Fruit fly (Drosophila melanogaster): ENCODE data around the gene CG7888.
A peak's percentile ranks its signal among the peaks of the same experiment; 100 is the strongest.

DNA sequence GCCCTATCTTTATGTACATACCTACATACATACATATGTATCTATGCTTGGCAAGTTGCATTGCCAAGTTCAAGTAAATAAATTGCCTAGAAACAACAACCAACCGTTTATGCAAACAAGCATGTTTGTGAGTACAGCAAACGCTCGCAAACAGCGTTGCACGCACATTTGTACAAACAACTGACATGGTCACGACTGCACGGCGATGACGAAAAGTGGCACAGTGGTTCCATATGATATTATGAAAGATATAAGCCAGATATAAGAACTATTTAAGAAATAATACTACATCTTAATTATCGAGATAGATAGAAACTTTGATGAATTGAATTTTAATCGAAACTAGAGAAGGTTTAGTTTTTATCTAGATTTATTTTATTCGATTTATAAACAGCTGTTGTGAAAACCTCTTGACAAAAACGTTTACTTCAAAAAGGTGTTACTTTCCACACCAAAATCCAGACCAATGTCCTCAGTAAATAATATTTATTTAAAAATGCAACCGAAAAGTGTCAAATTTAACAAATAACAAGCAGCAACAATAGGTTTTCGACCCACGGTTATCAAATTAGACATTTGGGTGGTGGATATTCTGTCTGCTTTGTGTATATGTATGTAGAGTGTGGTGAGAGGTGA lies 36.1 kb downstream of the CG7888 start:
- TF ChIP-seq br (optimal IDR thresholded peaks at IDR 0.05) (no peak), Oli (tag; optimal IDR thresholded peaks at IDR 0.05) (peak; percentile 97), org-1 (GFP tag; optimal IDR thresholded peaks at IDR 0.05) (peak; percentile 90), schlank (tag; optimal IDR thresholded peaks at IDR 0.05) (no peak), CG13894 (tag; optimal IDR thresholded peaks at IDR 0.05) (no peak), Chrac-16 (GFP tag; optimal IDR thresholded peaks at IDR 0.05) (peak; percentile 91), HmgD (GFP tag; optimal IDR thresholded peaks at IDR 0.05) (no peak), Atf3 (GFP tag; optimal IDR thresholded peaks at IDR 0.05) (peak; percentile 73), Optix (GFP tag; IDR thresholded peaks at IDR 0.05) (peak; percentile 75), seq (GFP tag; IDR thresholded peaks at IDR 0.05) (peak; percentile 85), CG15479 (GFP tag; optimal IDR thresholded peaks at IDR 0.05) (peak; percentile 82), CG6254 (GFP tag; optimal IDR thresholded peaks at IDR 0.05) (peak; percentile 85)

Measured in whole organism, embryonic.